Worm (Caenorhabditis elegans): ENCODE data around the gene F28A10.5.

- TF ChIP-seq fos-1 (tag; optimal IDR thresholded peaks at IDR 0.05) = no peak
- TF ChIP-seq ZK546.5 (tag; optimal IDR thresholded peaks at IDR 0.05) = no peak
- no peak for TF ChIP-seq nhr-6 (tag; optimal IDR thresholded peaks at IDR 0.05)
- TF ChIP-seq unc-62 (GFP tag; optimal IDR thresholded peaks at IDR 0.05) = no peak
- TF ChIP-seq nhr-12 (tag; optimal IDR thresholded peaks at IDR 0.05) = no peak
- TF ChIP-seq nhr-10 (tag; optimal IDR thresholded peaks at IDR 0.05) = no peak
- no peak for TF ChIP-seq alr-1 (tag; optimal IDR thresholded peaks at IDR 0.05)
Measured at ce11 chrII:843971-844370, 6.5 kb downstream of the F28A10.5 start, which contains the start of gene F28A10.4.

All from whole organism, L2 larva.